Fruit fly (Drosophila melanogaster) whole organism, embryonic: Measurements from ENCODE around the gene CG13884.

ENCODE experiments used
- ATbp ChIP-seq: fragments of 200-800 bp; sonication (Bioruptor generic); optimal IDR thresholded peaks from 2 replicates; lab custom pipeline; 2017; ENCODE audit warnings: missing biosample characterization, mild to moderate bottlenecking, missing genetic modification characterization, missing genetic modification reagents
- Antp ChIP-seq: fragments of 200-800 bp; sonication (Bioruptor generic); optimal IDR thresholded peaks from 3 replicates; lab custom pipeline; 2016; ENCODE audit warnings: missing biosample characterization, missing genetic modification characterization
- Blimp-1 ChIP-seq: fragments of 200-800 bp; sonication (Bioruptor generic); optimal IDR thresholded peaks from 3 replicates; lab custom pipeline; 2018; ENCODE audit warnings: missing biosample characterization, missing genetic modification characterization, mild to moderate bottlenecking, moderate library complexity, missing genetic modification reagents
- CG1024 ChIP-seq: fragments of 200-800 bp; sonication (Bioruptor generic); IDR thresholded peaks from 2 replicates; pipeline ENCODE4 v1.3.6; 2022; ENCODE audit warnings: missing biosample characterization, missing genetic modification characterization
- CG10431 ChIP-seq: fragments of 200-800 bp; sonication (Bioruptor generic); optimal IDR thresholded peaks from 3 replicates; lab custom pipeline; 2018; ENCODE audit warnings: missing biosample characterization, mild to moderate bottlenecking, missing genetic modification characterization
- CG15514 ChIP-seq: fragments of 200-800 bp; sonication (Bioruptor generic); optimal IDR thresholded peaks from 3 replicates; lab custom pipeline; 2017; ENCODE audit warnings: missing biosample characterization, missing genetic modification characterization, mild to moderate bottlenecking, moderate library complexity, missing genetic modification reagents
- CG16815 ChIP-seq: fragments of 200-800 bp; sonication (Bioruptor generic); optimal IDR thresholded peaks from 3 replicates; lab custom pipeline; 2017; ENCODE audit warnings: missing biosample characterization, mild to moderate bottlenecking, missing genetic modification characterization
- CG2120 ChIP-seq: fragments of 200-800 bp; sonication (Bioruptor generic); optimal IDR thresholded peaks from 3 replicates; lab custom pipeline; 2016; ENCODE audit warnings: missing biosample characterization, missing genetic modification characterization
- CG2199 ChIP-seq: fragments of 200-800 bp; sonication (Bioruptor generic); IDR thresholded peaks from 3 replicates; pipeline ENCODE4 v1.3.6; 2022; ENCODE audit warnings: missing biosample characterization, missing genetic modification characterization
- CG31224 ChIP-seq: fragments of 200-800 bp; sonication (Bioruptor generic); IDR thresholded peaks from 2 replicates; pipeline ENCODE4 v1.3.6; 2022; ENCODE audit warnings: missing biosample characterization, missing genetic modification characterization
- CG32532 ChIP-seq: fragments of 200-800 bp; sonication (Bioruptor generic); IDR thresholded peaks from 2 replicates; pipeline ENCODE4 v1.3.6; 2022; ENCODE audit warnings: missing biosample characterization, missing genetic modification characterization
- CG34376 ChIP-seq: fragments of 200-800 bp; sonication (Bioruptor generic); optimal IDR thresholded peaks from 2 replicates; lab custom pipeline; 2018; ENCODE audit warnings: missing biosample characterization, mild to moderate bottlenecking, missing genetic modification characterization
- CG3838 ChIP-seq: fragments of 200-800 bp; sonication (Bioruptor generic); optimal IDR thresholded peaks from 3 replicates; lab custom pipeline; 2016; ENCODE audit warnings: missing biosample characterization, missing genetic modification characterization
- CG4854 ChIP-seq: fragments of 200-800 bp; sonication (Bioruptor generic); optimal IDR thresholded peaks from 2 replicates; lab custom pipeline; 2016; ENCODE audit warnings: missing biosample characterization, missing genetic modification characterization, inconsistent platforms
- CG7357 ChIP-seq: fragments of 200-800 bp; sonication (Bioruptor generic); IDR thresholded peaks from 3 replicates; pipeline ENCODE4 v1.3.6; 2022; ENCODE audit warnings: missing biosample characterization, missing genetic modification characterization
- CG7839 ChIP-seq: fragments of 200-800 bp; sonication (Bioruptor generic); optimal IDR thresholded peaks from 3 replicates; lab custom pipeline; 2018; ENCODE audit warnings: missing biosample characterization, mild to moderate bottlenecking, missing genetic modification characterization, moderate library complexity
- CG7928 ChIP-seq: fragments of 200-800 bp; sonication (Bioruptor generic); optimal IDR thresholded peaks from 2 replicates; lab custom pipeline; 2017; ENCODE audit warnings: missing biosample characterization, mild to moderate bottlenecking, missing genetic modification characterization
- CG8478 ChIP-seq: fragments of >200 bp; optimal IDR thresholded peaks from 2 replicates; lab custom pipeline; 2018
- CG8765 ChIP-seq: fragments of 200-800 bp; sonication (Bioruptor generic); IDR thresholded peaks from 2 replicates; pipeline ENCODE4 v1.3.6; 2022; ENCODE audit warnings: missing biosample characterization, missing genetic modification characterization
- CG9727 ChIP-seq: fragments of 200-800 bp; sonication (Bioruptor generic); optimal IDR thresholded peaks from 3 replicates; lab custom pipeline; 2017; ENCODE audit warnings: missing biosample characterization, mild to moderate bottlenecking, missing genetic modification characterization
- CTCF ChIP-seq: fragments of 200-800 bp; sonication (Bioruptor generic); optimal IDR thresholded peaks from 2 replicates; lab custom pipeline; 2017; ENCODE audit warnings: missing biosample characterization, mild to moderate bottlenecking, missing genetic modification characterization, moderate library complexity
- Chrac-16 ChIP-seq: fragments of 200-800 bp; sonication (Bioruptor generic); optimal IDR thresholded peaks from 3 replicates; lab custom pipeline; 2016; ENCODE audit warnings: missing biosample characterization, missing genetic modification characterization
- E2f1 ChIP-seq: fragments of 200-800 bp; sonication (Bioruptor generic); IDR thresholded peaks from 2 replicates; pipeline ENCODE4 v1.3.6; 2022; ENCODE audit warnings: missing biosample characterization, missing genetic modification characterization
- E2f2 ChIP-seq: fragments of 200-800 bp; sonication (Bioruptor generic); IDR thresholded peaks from 2 replicates; pipeline ENCODE4 v1.3.6; 2022; ENCODE audit warnings: missing biosample characterization, missing genetic modification characterization
- ERR ChIP-seq: fragments of 200-800 bp; sonication (Bioruptor generic); optimal IDR thresholded peaks from 2 replicates; lab custom pipeline; 2016; ENCODE audit warnings: missing biosample characterization, missing genetic modification characterization
- Elba2 ChIP-seq: fragments of 200-800 bp; sonication (Bioruptor generic); optimal IDR thresholded peaks from 3 replicates; lab custom pipeline; 2016; ENCODE audit warnings: missing biosample characterization, missing genetic modification characterization
- Fer3 ChIP-seq: fragments of 200-800 bp; sonication (Bioruptor generic); optimal IDR thresholded peaks from 2 replicates; lab custom pipeline; 2018; ENCODE audit warnings: missing biosample characterization, mild to moderate bottlenecking, missing genetic modification characterization, moderate library complexity
- H2.0 ChIP-seq: fragments of 200-800 bp; sonication (Bioruptor generic); IDR thresholded peaks from 2 replicates; pipeline ENCODE4 v1.3.6; 2022; ENCODE audit warnings: missing biosample characterization, missing genetic modification characterization
- Hand ChIP-seq: fragments of 200-800 bp; sonication (Bioruptor generic); optimal IDR thresholded peaks from 2 replicates; lab custom pipeline; 2017; ENCODE audit warnings: mild to moderate bottlenecking, missing biosample characterization, missing genetic modification reagents, missing genetic modification characterization
- Med ChIP-seq: fragments of 200-800 bp; sonication (Bioruptor generic); peaks from one replicate; lab custom pipeline; 2016; ENCODE audit warnings: missing biosample characterization, missing genetic modification characterization, mild to moderate bottlenecking, inconsistent platforms, moderate library complexity
- Nf-YC ChIP-seq: fragments of 200-800 bp; optimal IDR thresholded peaks from 3 replicates; lab custom pipeline; 2019; ENCODE audit warnings: missing biosample characterization, mild to moderate bottlenecking, missing genetic modification characterization, moderate library complexity
- Rfx ChIP-seq: fragments of 200-800 bp; sonication (Bioruptor generic); IDR thresholded peaks from 2 replicates; pipeline ENCODE4 v1.3.6; 2022; ENCODE audit warnings: missing biosample characterization, missing genetic modification characterization
- Rx ChIP-seq: fragments of 200-800 bp; sonication (Bioruptor generic); IDR thresholded peaks from 2 replicates; pipeline ENCODE4 v1.3.6; 2022; ENCODE audit warnings: missing biosample characterization, missing genetic modification characterization
- Sin3A ChIP-seq: fragments of >200 bp; optimal IDR thresholded peaks from 2 replicates; lab custom pipeline; 2018
- YL-1 ChIP-seq: fragments of 200-800 bp; sonication (Bioruptor generic); optimal IDR thresholded peaks from 3 replicates; lab custom pipeline; 2017; ENCODE audit warnings: missing biosample characterization, mild to moderate bottlenecking, missing genetic modification characterization
- aop ChIP-seq: fragments of 200-800 bp; sonication (Bioruptor generic); IDR thresholded peaks from 2 replicates; pipeline ENCODE4 v1.3.6; 2022; ENCODE audit warnings: missing biosample characterization, missing genetic modification characterization
- az2 ChIP-seq: fragments of 200-800 bp; sonication (Bioruptor generic); optimal IDR thresholded peaks from 3 replicates; lab custom pipeline; 2016; ENCODE audit warnings: missing biosample characterization, missing genetic modification characterization
- bowl ChIP-seq: fragments of 200-800 bp; sonication (Bioruptor generic); IDR thresholded peaks from 2 replicates; pipeline ENCODE4 v1.3.6; 2022; ENCODE audit warnings: missing biosample characterization, missing genetic modification characterization
- croc ChIP-seq: fragments of 200-800 bp; sonication (Bioruptor generic); conservative IDR thresholded peaks from 3 replicates; pipeline ENCODE4 v1.3.6; 2022; ENCODE audit warnings: missing biosample characterization, missing genetic modification characterization
- dm ChIP-seq: fragments of 200-800 bp; sonication (Bioruptor generic); optimal IDR thresholded peaks from 3 replicates; lab custom pipeline; 2016; ENCODE audit warnings: missing biosample characterization, missing genetic modification characterization
- ems ChIP-seq: fragments of 200-800 bp; sonication (Bioruptor generic); optimal IDR thresholded peaks from 3 replicates; lab custom pipeline; 2016; ENCODE audit warnings: missing biosample characterization, missing genetic modification characterization
- en ChIP-seq: fragments of 200-800 bp; sonication (Bioruptor generic); optimal IDR thresholded peaks from 2 replicates; lab custom pipeline; 2016; ENCODE audit warnings: missing biosample characterization, missing genetic modification characterization
- fd96Cb ChIP-seq: fragments of 200-800 bp; sonication (Bioruptor generic); optimal IDR thresholded peaks from 2 replicates; lab custom pipeline; 2018; ENCODE audit warnings: missing biosample characterization, mild to moderate bottlenecking, missing genetic modification characterization, moderate library complexity
- h ChIP-seq: fragments of >200 bp; optimal IDR thresholded peaks from 2 replicates; lab custom pipeline; 2017
- jing ChIP-seq: fragments of 200-800 bp; sonication (Bioruptor generic); optimal IDR thresholded peaks from 2 replicates; lab custom pipeline; 2018; ENCODE audit warnings: missing biosample characterization, mild to moderate bottlenecking, missing genetic modification characterization
- kay ChIP-seq: fragments of 200-800 bp; sonication (Bioruptor generic); optimal IDR thresholded peaks from 2 replicates; lab custom pipeline; 2016; ENCODE audit warnings: missing biosample characterization, missing genetic modification characterization
- ken ChIP-seq: fragments of 200-800 bp; sonication (Bioruptor generic); IDR thresholded peaks from 3 replicates; pipeline ENCODE4 v1.3.6; 2022; ENCODE audit warnings: missing biosample characterization, missing genetic modification characterization
- mld ChIP-seq: fragments of 200-800 bp; sonication (Bioruptor generic); IDR thresholded peaks from 3 replicates; pipeline ENCODE4 v1.3.6; 2022; ENCODE audit warnings: missing biosample characterization, missing genetic modification characterization; ENCODE audit not compliant: partially characterized antibody
- ranshi ChIP-seq: fragments of 200-800 bp; sonication (Bioruptor generic); IDR thresholded peaks from 2 replicates; pipeline ENCODE4 v1.3.6; 2022; ENCODE audit warnings: missing biosample characterization, missing genetic modification characterization
- repo ChIP-seq: fragments of 200-800 bp; sonication (Bioruptor generic); optimal IDR thresholded peaks from 2 replicates; lab custom pipeline; 2016; ENCODE audit warnings: missing biosample characterization, missing genetic modification characterization
- tll ChIP-seq, 2 experiments: fragments of 200-800 bp in 1 of 2; fragments of >200 bp in 1 of 2; sonication (Bioruptor generic) in 1 of 2; optimal IDR thresholded peaks; 2 replicates each; lab custom pipeline; 2017 to 2019; ENCODE audit warnings: missing biosample characterization in 2 of 2, missing genetic modification characterization in 2 of 2, mild to moderate bottlenecking in 1 of 2, moderate library complexity in 1 of 2
- tup ChIP-seq: fragments of 200-800 bp; sonication (Bioruptor generic); optimal IDR thresholded peaks from 2 replicates; lab custom pipeline; 2016; ENCODE audit warnings: missing biosample characterization, mild to moderate bottlenecking, missing genetic modification characterization, moderate library complexity

The CG13884 gene

dm6 chr3L:347641-348405 is 18.4 kb downstream of the CG13884 start (continued):
- TF ChIP-seq Chrac-16 (GFP tag; lab: Kevin White, UChicago) = peak; percentile 76
- TF ChIP-seq ems (GFP tag; lab: Kevin White, UChicago) = peak; percentile 67
- no peak for TF ChIP-seq CG7357 (GFP tag; lab: Robert Waterston, UW)
- peak; percentile 71 for TF ChIP-seq Rx (GFP tag; lab: Robert Waterston, UW)
- peak; percentile 84 for TF ChIP-seq Antp (GFP tag; lab: Kevin White, UChicago)
- TF ChIP-seq bowl (GFP tag; lab: Robert Waterston, UW) = no peak
- TF ChIP-seq dm (GFP tag; lab: Kevin White, UChicago) = peak; percentile 13
- no peak for TF ChIP-seq h
- no peak for TF ChIP-seq aop (GFP tag; lab: Robert Waterston, UW)
- no peak for TF ChIP-seq CG2120 (GFP tag; lab: Kevin White, UChicago)
- TF ChIP-seq CG7928 = no peak
- TF ChIP-seq mld (GFP tag; lab: Robert Waterston, UW) = no peak
- TF ChIP-seq CG8478 (lab: Kevin White, UChicago) = no peak
- TF ChIP-seq ranshi (GFP tag; lab: Robert Waterston, UW) = peak; percentile 55; the same call in 1 of the 2 replicates
- peak; percentile 12 for TF ChIP-seq Elba2 (GFP tag; lab: Kevin White, UChicago)
- TF ChIP-seq Sin3A (lab: Kevin White, UChicago) = no peak
- TF ChIP-seq CG9727 = peak; percentile 72
- no peak for TF ChIP-seq Nf-YC (tag; lab: Kevin White, UChicago)
- TF ChIP-seq Blimp-1 (GFP tag; lab: Kevin White, UChicago) = peak; percentile 85
- no peak for TF ChIP-seq CG32532 (GFP tag; lab: Robert Waterston, UW)
- TF ChIP-seq E2f2 (GFP tag; lab: Robert Waterston, UW) = peak; percentile 28; the same call in 1 of the 2 replicates
- peak; percentile 83 for TF ChIP-seq az2 (GFP tag; lab: Kevin White, UChicago)
- TF ChIP-seq fd96Cb (tag; lab: Kevin White, UChicago) = peak; percentile 82
- TF ChIP-seq ken (GFP tag; lab: Robert Waterston, UW) = peak; percentile 73; the same call in 2 of the 3 replicates
- peak; percentile 80 for TF ChIP-seq CG1024
- no peak for TF ChIP-seq CG2199
- TF ChIP-seq CG10431 (GFP tag; lab: Kevin White, UChicago) = peak; percentile 74
- no peak for TF ChIP-seq ERR (GFP tag; lab: Kevin White, UChicago)
- TF ChIP-seq CG8765 (GFP tag; lab: Robert Waterston, UW) = 0 out of 2 replicates have a peak, but pooled peaks have one; percentile 29
- peak; percentile 63 for TF ChIP-seq kay (GFP tag; lab: Kevin White, UChicago)
- TF ChIP-seq Fer3 (tag; lab: Kevin White, UChicago) = peak; percentile 34
- peak; percentile 26 for TF ChIP-seq CTCF (GFP tag; lab: Kevin White, UChicago)
- TF ChIP-seq CG15514 (GFP tag; lab: Kevin White, UChicago) = peak; percentile 21
- no peak for TF ChIP-seq CG31224 (GFP tag; lab: Robert Waterston, UW)
- TF ChIP-seq croc (GFP tag; lab: Robert Waterston, UW) = peak; percentile 64
- peak; percentile 94 for TF ChIP-seq Med
- TF ChIP-seq E2f1 (GFP tag; lab: Robert Waterston, UW) = peak; percentile 68
- TF ChIP-seq tll (GFP tag; optimal IDR thresholded peaks at IDR 0.05; lab: Kevin White, UChicago) = no peak
- TF ChIP-seq jing (GFP tag; lab: Kevin White, UChicago) = peak; percentile 64
- TF ChIP-seq CG7839 (tag; lab: Kevin White, UChicago) = peak; percentile 75
- TF ChIP-seq H2.0 (GFP tag; lab: Robert Waterston, UW) = peak; percentile 48; the same call in 1 of the 2 replicates
- TF ChIP-seq tup = no peak
- peak; percentile 67 for TF ChIP-seq CG16815 (GFP tag; lab: Kevin White, UChicago)
- no peak for TF ChIP-seq Hand
- TF ChIP-seq YL-1 (GFP tag; lab: Kevin White, UChicago) = no peak
- TF ChIP-seq CG3838 (GFP tag; lab: Kevin White, UChicago) = no peak
- TF ChIP-seq ATbp (GFP tag; lab: Kevin White, UChicago) = peak; percentile 85
- no peak for TF ChIP-seq Rfx
- peak; percentile 63 for TF ChIP-seq en (GFP tag; lab: Kevin White, UChicago)
- TF ChIP-seq CG4854 (GFP tag; lab: Kevin White, UChicago) = no peak
- TF ChIP-seq repo = peak; percentile 62
- no peak for TF ChIP-seq CG34376 (GFP tag; lab: Kevin White, UChicago)
